Worm (Caenorhabditis elegans) whole organism, L3 larva: ENCODE measurements around the gene rips-1.

Experiments used
- R02D3.7 ChIP-seq: fragments of 150-350 bp; optimal IDR thresholded peaks from 2 replicates; lab custom pipeline; 2014; ENCODE audit warnings: missing biosample characterization, missing genetic modification characterization
- ZK546.5 ChIP-seq: sonication (generic microtip); optimal IDR thresholded peaks from 2 replicates; lab custom pipeline; 2017; ENCODE audit warnings: missing biosample characterization, missing genetic modification characterization
- ceh-82 ChIP-seq: fragments of 150-350 bp; optimal IDR thresholded peaks from 2 replicates; lab custom pipeline; 2014; ENCODE audit warnings: missing biosample characterization, missing genetic modification characterization
- egl-27 ChIP-seq: sonication (generic microtip); optimal IDR thresholded peaks from 4 replicates; lab custom pipeline; 2017; ENCODE audit warnings: missing biosample characterization, missing genetic modification reagents, missing genetic modification characterization
- fos-1 ChIP-seq: fragments of 150-350 bp; optimal IDR thresholded peaks from 2 replicates; lab custom pipeline; 2014; ENCODE audit warnings: missing biosample characterization, missing genetic modification characterization
- nhr-11 ChIP-seq: fragments of 150-350 bp; optimal IDR thresholded peaks from 2 replicates; lab custom pipeline; 2014; ENCODE audit warnings: missing biosample characterization, missing genetic modification characterization
- snpc-4 ChIP-seq: fragments of 150-350 bp; optimal IDR thresholded peaks from 2 replicates; lab custom pipeline; 2014; ENCODE audit warnings: missing biosample characterization, missing genetic modification characterization
- unc-62 ChIP-seq: fragments of 150-350 bp; sonication (generic microtip); optimal IDR thresholded peaks from 4 replicates; lab custom pipeline; 2014; ENCODE audit warnings: missing biosample characterization, missing genetic modification reagents, missing genetic modification characterization

DNA sequence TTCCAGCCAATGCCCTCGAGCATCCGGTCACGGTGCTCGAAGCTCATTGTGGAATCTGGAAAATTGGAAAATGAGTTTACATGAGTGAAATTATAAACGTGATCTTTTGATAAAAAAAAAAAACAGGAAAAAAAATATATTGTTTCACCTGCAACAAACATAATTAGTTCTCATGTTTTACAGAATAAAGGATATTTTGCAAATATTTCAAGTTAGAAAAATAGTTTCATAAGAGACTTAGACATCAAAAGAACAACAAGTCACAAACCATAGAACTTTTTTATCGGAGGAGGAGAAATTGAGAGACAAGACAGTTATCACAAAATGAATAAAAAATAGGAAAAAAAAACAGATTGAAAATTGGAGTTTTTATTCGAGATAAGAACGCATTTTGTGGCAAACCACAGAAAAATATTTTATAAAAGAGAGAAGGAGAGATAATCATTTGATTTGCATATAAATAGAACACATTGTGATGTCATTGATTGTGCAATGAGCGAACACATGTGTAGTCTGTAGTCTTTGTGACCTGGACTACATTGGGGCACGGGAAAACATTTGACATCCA is 12.4 kb downstream of the rips-1 start, which contains the start of gene R08F11.1:
- TF ChIP-seq ZK546.5 (tag; lab: Kevin White, UChicago) (no peak), snpc-4 (tag; lab: Kevin White, UChicago) (no peak), nhr-11 (tag; lab: Kevin White, UChicago) (no peak), R02D3.7 (no peak), egl-27 (tag; lab: Kevin White, UChicago) (no peak), ceh-82 (tag; lab: Kevin White, UChicago) (no peak), fos-1 (no peak), unc-62 (GFP tag; lab: Kevin White, UChicago) (no peak)
